Worm (Caenorhabditis elegans): Measurements from ENCODE around the gene C14C10.5.

The C14C10.5 gene

DNA sequence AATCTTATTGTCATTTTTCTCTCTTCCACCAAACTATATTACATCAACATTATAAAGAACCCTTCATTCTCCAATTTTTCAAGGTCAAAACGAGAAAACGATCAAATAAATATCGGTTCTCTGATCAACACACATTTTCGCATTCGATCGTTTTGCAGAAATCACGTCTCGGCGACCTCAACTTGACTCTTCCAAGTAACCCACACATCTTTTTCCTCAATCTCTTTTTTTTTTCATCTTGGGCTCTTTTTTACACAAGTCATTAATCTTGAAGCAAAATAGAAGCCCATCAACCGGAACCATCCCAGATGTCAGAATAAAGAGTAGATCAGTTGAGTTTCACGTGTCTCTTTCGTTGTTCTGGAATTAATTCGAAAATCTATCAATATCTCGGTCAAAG, 36.3 kb downstream of the C14C10.5 start (continued):
- TF ChIP-seq elt-1 (tag; optimal IDR thresholded peaks at IDR 0.05) (no peak), mdl-1 (tag; optimal IDR thresholded peaks at IDR 0.05) (no peak), lin-13 (GFP tag; optimal IDR thresholded peaks at IDR 0.05) (no peak), sem-4 (tag; optimal IDR thresholded peaks at IDR 0.05) (peak; percentile 24), unc-39 (tag; optimal IDR thresholded peaks at IDR 0.05) (no peak), sma-9 (GFP tag; optimal IDR thresholded peaks at IDR 0.05) (peak; percentile 62), sma-9 (tag; optimal IDR thresholded peaks at IDR 0.05) (no peak), F13H6.1 (tag; optimal IDR thresholded peaks at IDR 0.05) (peak; percentile 41), lin-39 (tag; optimal IDR thresholded peaks at IDR 0.05) (no peak), alr-1 (tag; optimal IDR thresholded peaks at IDR 0.05) (no peak), aly-2 (tag; optimal IDR thresholded peaks at IDR 0.05) (no peak), ama-1 (optimal IDR thresholded peaks at IDR 0.05) (no peak)

DNA sequence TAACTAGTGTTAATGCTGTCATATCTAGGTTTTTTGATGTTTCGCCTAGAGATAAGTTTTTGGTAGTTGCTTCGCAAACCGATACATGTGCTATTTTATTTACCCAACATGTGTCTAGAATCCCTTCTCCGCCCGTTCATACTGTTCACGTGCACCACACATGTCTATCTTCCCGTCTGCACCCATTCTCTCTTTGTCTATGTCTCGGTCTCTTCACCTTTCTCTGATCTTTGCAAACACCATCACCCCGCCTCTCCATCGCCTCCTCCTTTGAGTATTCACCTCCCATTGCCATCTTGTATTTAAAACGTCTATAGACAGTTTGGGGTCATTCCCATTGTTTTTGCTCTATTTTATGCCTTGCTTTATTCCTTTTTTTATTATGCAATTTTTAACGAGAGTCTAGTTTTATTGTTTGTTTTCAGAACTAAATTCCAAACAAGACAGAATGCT, 37.3 kb downstream of the C14C10.5 start, which contains the start of gene F56H9.2:
F56H9.2 (plus strand) TSS at position 426 of the 453 bp plus-strand sequence.
- TF ChIP-seq fos-1 (tag; optimal IDR thresholded peaks at IDR 0.05) (peak; percentile 62), peb-1 (tag; optimal IDR thresholded peaks at IDR 0.05) (no peak), ama-1 (optimal IDR thresholded peaks at IDR 0.05) (peak; percentile 69), lin-39 (tag; optimal IDR thresholded peaks at IDR 0.05) (no peak), sma-9 (GFP tag; optimal IDR thresholded peaks at IDR 0.05) (peak; percentile 99), sma-9 (tag; optimal IDR thresholded peaks at IDR 0.05) (no peak), ztf-4 (tag; optimal IDR thresholded peaks at IDR 0.05) (peak; percentile 56), skn-1 (tag; optimal IDR thresholded peaks at IDR 0.05) (no peak), nhr-129 (tag; optimal IDR thresholded peaks at IDR 0.05) (peak; percentile 90), blmp-1 (tag; optimal IDR thresholded peaks at IDR 0.05; ENCODE audit: insufficient read depth) (peak; percentile 79), nhr-21 (tag; optimal IDR thresholded peaks at IDR 0.05) (peak; percentile 85), gmeb-1 (tag; optimal IDR thresholded peaks at IDR 0.05) (peak; percentile 68), unc-55 (GFP tag; optimal IDR thresholded peaks at IDR 0.05) (peak; percentile 39), nhr-237 (tag; optimal IDR thresholded peaks at IDR 0.05) (no peak), elt-1 (tag; optimal IDR thresholded peaks at IDR 0.05) (no peak), nhr-12 (tag; optimal IDR thresholded peaks at IDR 0.05) (no peak), lsy-2 (tag; optimal IDR thresholded peaks at IDR 0.05) (peak in 1 of 2 experiments; percentile 60), F13H6.1 (tag; optimal IDR thresholded peaks at IDR 0.05) (peak; percentile 93), ceh-16 (tag; optimal IDR thresholded peaks at IDR 0.05) (peak; percentile 57), ceh-82 (tag; optimal IDR thresholded peaks at IDR 0.05) (no peak), crh-2 (tag; optimal IDR thresholded peaks at IDR 0.05) (peak; percentile 65), R02D3.7 (tag; optimal IDR thresholded peaks at IDR 0.05) (no peak), mdl-1 (tag; optimal IDR thresholded peaks at IDR 0.05) (peak; percentile 66 to 80), C34F6.9 (tag; optimal IDR thresholded peaks at IDR 0.05) (peak; percentile 60), snpc-4 (tag; optimal IDR thresholded peaks at IDR 0.05) (no peak), mbf-1 (tag; optimal IDR thresholded peaks at IDR 0.05) (no peak), lin-13 (GFP tag; optimal IDR thresholded peaks at IDR 0.05) (peak; percentile 47), egl-27 (tag; optimal IDR thresholded peaks at IDR 0.05) (peak; percentile 90), nhr-25 (tag; optimal IDR thresholded peaks at IDR 0.05) (peak; percentile 92), sma-3 (GFP tag; optimal IDR thresholded peaks at IDR 0.05) (peak; percentile 88), sem-4 (tag; optimal IDR thresholded peaks at IDR 0.05) (peak; percentile 58), Y55F3AM.14 (GFP tag; optimal IDR thresholded peaks at IDR 0.05) (peak; percentile 75)

- TF ChIP-seq nhr-25 (tag; optimal IDR thresholded peaks at IDR 0.05) (no peak), ztf-11 (tag; optimal IDR thresholded peaks at IDR 0.05) (no peak), Y55F3AM.14 (GFP tag; optimal IDR thresholded peaks at IDR 0.05) (no peak), sem-4 (tag; optimal IDR thresholded peaks at IDR 0.05) (peak; percentile 1), gmeb-1 (tag; optimal IDR thresholded peaks at IDR 0.05) (peak; percentile 34), R02D3.7 (tag; optimal IDR thresholded peaks at IDR 0.05) (no peak), nhr-10 (tag; optimal IDR thresholded peaks at IDR 0.05) (no peak), elt-3 (tag; optimal IDR thresholded peaks at IDR 0.05) (no peak), nhr-77 (tag; optimal IDR thresholded peaks at IDR 0.05) (no peak), sma-3 (GFP tag; optimal IDR thresholded peaks at IDR 0.05) (no peak), peb-1 (tag; optimal IDR thresholded peaks at IDR 0.05) (no peak), lin-39 (tag; optimal IDR thresholded peaks at IDR 0.05) (no peak), nhr-129 (tag; optimal IDR thresholded peaks at IDR 0.05) (no peak), ztf-4 (tag; optimal IDR thresholded peaks at IDR 0.05) (no peak), mdl-1 (tag; optimal IDR thresholded peaks at IDR 0.05) (no peak), unc-55 (GFP tag; optimal IDR thresholded peaks at IDR 0.05) (no peak), F13H6.1 (tag; optimal IDR thresholded peaks at IDR 0.05) (no peak), unc-39 (tag; optimal IDR thresholded peaks at IDR 0.05) (no peak), ceh-82 (tag; optimal IDR thresholded peaks at IDR 0.05) (no peak), nhr-6 (tag; optimal IDR thresholded peaks at IDR 0.05) (no peak), snpc-4 (tag; optimal IDR thresholded peaks at IDR 0.05) (no peak), lsy-2 (tag; optimal IDR thresholded peaks at IDR 0.05) (no peak), skn-1 (tag; optimal IDR thresholded peaks at IDR 0.05) (no peak), mab-5 (tag; optimal IDR thresholded peaks at IDR 0.05) (no peak), dmd-4 (tag; optimal IDR thresholded peaks at IDR 0.05) (no peak), elt-1 (tag; optimal IDR thresholded peaks at IDR 0.05) (no peak), crh-2 (tag; optimal IDR thresholded peaks at IDR 0.05) (peak; percentile 42), lin-13 (GFP tag; optimal IDR thresholded peaks at IDR 0.05) (no peak), fos-1 (tag; optimal IDR thresholded peaks at IDR 0.05) (peak; percentile 51), nhr-23 (tag; optimal IDR thresholded peaks at IDR 0.05) (no peak), C34F6.9 (tag; optimal IDR thresholded peaks at IDR 0.05) (no peak), lin-11 (tag; optimal IDR thresholded peaks at IDR 0.05) (no peak), alr-1 (tag; optimal IDR thresholded peaks at IDR 0.05) (no peak), unc-62 (GFP tag; optimal IDR thresholded peaks at IDR 0.05) (no peak), nhr-12 (tag; optimal IDR thresholded peaks at IDR 0.05) (no peak)
These were observed 37.9 kb downstream of the C14C10.5 start for ce11 chrV:12637764-12638502.

All from whole organism, L2 larva.